Fruit fly (Drosophila melanogaster) whole organism, embryonic: ENCODE measurements around the gene smg.

ENCODE experiments used
- Antp ChIP-seq: fragments of 200-800 bp; sonication (Bioruptor generic); optimal IDR thresholded peaks from 3 replicates; lab custom pipeline; 2016; ENCODE audit warnings: missing biosample characterization, missing genetic modification characterization
- BEAF-32 ChIP-seq: fragments of 200-800 bp; sonication (Bioruptor generic); optimal IDR thresholded peaks from 3 replicates; lab custom pipeline; 2017; ENCODE audit warnings: missing biosample characterization, missing genetic modification characterization, mild to moderate bottlenecking, moderate library complexity, missing genetic modification reagents
- CG11504 ChIP-seq: fragments of 200-800 bp; sonication (Bioruptor generic); optimal IDR thresholded peaks from 3 replicates; lab custom pipeline; 2019; ENCODE audit warnings: missing biosample characterization, mild to moderate bottlenecking, missing genetic modification characterization, moderate library complexity
- CG16813 ChIP-seq: fragments of 200-800 bp; sonication (Bioruptor generic); IDR thresholded peaks from 3 replicates; pipeline ENCODE4 v1.3.6; 2022; ENCODE audit warnings: missing biosample characterization, missing genetic modification characterization; ENCODE audit not compliant: partially characterized antibody
- CG1792 ChIP-seq: fragments of 200-800 bp; sonication (Bioruptor generic); optimal IDR thresholded peaks from 2 replicates; lab custom pipeline; 2016; ENCODE audit warnings: missing biosample characterization, missing genetic modification characterization
- CG2678 ChIP-seq: fragments of 200-800 bp; sonication (Bioruptor generic); optimal IDR thresholded peaks from 3 replicates; lab custom pipeline; 2019; ENCODE audit warnings: missing biosample characterization, mild to moderate bottlenecking, missing genetic modification characterization, moderate library complexity
- CG34422 ChIP-seq: fragments of 200-800 bp; sonication (Bioruptor generic); IDR thresholded peaks from 3 replicates; pipeline ENCODE4 v1.3.6; 2022; ENCODE audit warnings: missing biosample characterization, missing genetic modification characterization
- CG4424 ChIP-seq: fragments of 200-800 bp; sonication (Bioruptor generic); optimal IDR thresholded peaks from 3 replicates; lab custom pipeline; 2016; ENCODE audit warnings: missing biosample characterization, missing genetic modification characterization
- CG5180 ChIP-seq: fragments of 200-800 bp; sonication (Bioruptor generic); optimal IDR thresholded peaks from 3 replicates; lab custom pipeline; 2017; ENCODE audit warnings: missing biosample characterization, missing genetic modification characterization, mild to moderate bottlenecking, moderate library complexity, missing genetic modification reagents
- CG6854 ChIP-seq: fragments of 200-800 bp; sonication (Bioruptor generic); optimal IDR thresholded peaks from 3 replicates; lab custom pipeline; 2017; ENCODE audit warnings: missing biosample characterization, mild to moderate bottlenecking, missing genetic modification characterization
- CG8388 ChIP-seq: fragments of 200-800 bp; sonication (Bioruptor generic); optimal IDR thresholded peaks from 2 replicates; lab custom pipeline; 2019; ENCODE audit warnings: missing biosample characterization, mild to moderate bottlenecking, missing genetic modification characterization, moderate library complexity
- CG8765 ChIP-seq: fragments of 200-800 bp; sonication (Bioruptor generic); IDR thresholded peaks from 2 replicates; pipeline ENCODE4 v1.3.6; 2022; ENCODE audit warnings: missing biosample characterization, missing genetic modification characterization
- CG9609 ChIP-seq: fragments of 200-800 bp; sonication (Bioruptor generic); optimal IDR thresholded peaks from 3 replicates; lab custom pipeline; 2016; ENCODE audit warnings: missing biosample characterization, missing genetic modification characterization
- CG9727 ChIP-seq: fragments of 200-800 bp; sonication (Bioruptor generic); optimal IDR thresholded peaks from 3 replicates; lab custom pipeline; 2017; ENCODE audit warnings: missing biosample characterization, mild to moderate bottlenecking, missing genetic modification characterization
- CHES-1-like ChIP-seq: fragments of 200-800 bp; sonication (Bioruptor generic); optimal IDR thresholded peaks from 2 replicates; lab custom pipeline; 2016; ENCODE audit warnings: missing biosample characterization, missing genetic modification characterization
- CkIIα-i1 ChIP-seq: fragments of 200-800 bp; sonication (Bioruptor generic); IDR thresholded peaks from 2 replicates; pipeline ENCODE4 v1.3.6; 2022; ENCODE audit warnings: missing biosample characterization, missing genetic modification characterization
- Dip3 ChIP-seq: fragments of 200-800 bp; sonication (Bioruptor generic); optimal IDR thresholded peaks from 3 replicates; lab custom pipeline; 2016; ENCODE audit warnings: missing biosample characterization, missing genetic modification characterization
- Dll ChIP-seq: fragments of 200-800 bp; sonication (Bioruptor generic); IDR thresholded peaks from 4 replicates; pipeline ENCODE4 v1.3.6; 2022; ENCODE audit warnings: missing biosample characterization, missing genetic modification characterization; ENCODE audit not compliant: partially characterized antibody
- Dp ChIP-seq: fragments of 200-800 bp; sonication (Bioruptor generic); optimal IDR thresholded peaks from 2 replicates; lab custom pipeline; 2018; ENCODE audit warnings: missing biosample characterization, mild to moderate bottlenecking, missing genetic modification characterization, moderate library complexity
- Elba2 ChIP-seq: fragments of 200-800 bp; sonication (Bioruptor generic); optimal IDR thresholded peaks from 3 replicates; lab custom pipeline; 2016; ENCODE audit warnings: missing biosample characterization, missing genetic modification characterization
- Ets65A ChIP-seq: fragments of 200-800 bp; sonication (Bioruptor generic); peaks from one replicate; lab custom pipeline; 2016; ENCODE audit warnings: missing biosample characterization, missing genetic modification characterization
- Fer1 ChIP-seq: fragments of 200-800 bp; sonication (Bioruptor generic); optimal IDR thresholded peaks from 2 replicates; lab custom pipeline; 2017; ENCODE audit warnings: missing biosample characterization, mild to moderate bottlenecking, missing genetic modification characterization
- HLH4C ChIP-seq: fragments of 200-800 bp; sonication (Bioruptor generic); IDR thresholded peaks from 3 replicates; pipeline ENCODE4 v1.3.6; 2022; ENCODE audit warnings: missing biosample characterization, missing genetic modification characterization; ENCODE audit not compliant: partially characterized antibody
- MTF-1 ChIP-seq: fragments of 200-800 bp; sonication (Bioruptor generic); optimal IDR thresholded peaks from 2 replicates; lab custom pipeline; 2018; ENCODE audit warnings: missing biosample characterization, mild to moderate bottlenecking, missing genetic modification characterization, borderline replicate concordance
- NFAT ChIP-seq: fragments of 200-800 bp; sonication (Bioruptor generic); IDR thresholded peaks from 2 replicates; pipeline ENCODE4 v1.3.6; 2022; ENCODE audit warnings: missing biosample characterization, missing genetic modification characterization
- Optix ChIP-seq: fragments of 200-800 bp; sonication (Bioruptor generic); IDR thresholded peaks from 3 replicates; pipeline ENCODE4 v1.3.6; 2022; ENCODE audit warnings: missing biosample characterization, missing genetic modification characterization
- Pdp1 ChIP-seq, 2 experiments: fragments of 200-800 bp; sonication (Bioruptor generic); optimal IDR thresholded peaks; 3 replicates each; lab custom pipeline; 2016; ENCODE audit warnings: missing biosample characterization in 2 of 2, missing genetic modification characterization in 2 of 2, mild to moderate bottlenecking in 1 of 2, moderate library complexity in 1 of 2
- Sry-δ ChIP-seq: fragments of 200-800 bp; sonication (Bioruptor generic); optimal IDR thresholded peaks from 2 replicates; lab custom pipeline; 2016; ENCODE audit warnings: missing biosample characterization, missing genetic modification characterization
- Vsx1 ChIP-seq: fragments of 200-800 bp; sonication (Bioruptor generic); optimal IDR thresholded peaks from 2 replicates; lab custom pipeline; 2017; ENCODE audit warnings: missing biosample characterization, mild to moderate bottlenecking, missing genetic modification characterization, missing genetic modification reagents
- YL-1 ChIP-seq: fragments of 200-800 bp; sonication (Bioruptor generic); optimal IDR thresholded peaks from 3 replicates; lab custom pipeline; 2017; ENCODE audit warnings: missing biosample characterization, mild to moderate bottlenecking, missing genetic modification characterization
- aop ChIP-seq: fragments of 200-800 bp; sonication (Bioruptor generic); IDR thresholded peaks from 2 replicates; pipeline ENCODE4 v1.3.6; 2022; ENCODE audit warnings: missing biosample characterization, missing genetic modification characterization
- ash1 ChIP-seq: fragments of 200-800 bp; sonication (Bioruptor generic); optimal IDR thresholded peaks from 2 replicates; lab custom pipeline; 2018; ENCODE audit warnings: missing biosample characterization, mild to moderate bottlenecking, missing genetic modification characterization
- az2 ChIP-seq: fragments of 200-800 bp; sonication (Bioruptor generic); optimal IDR thresholded peaks from 3 replicates; lab custom pipeline; 2016; ENCODE audit warnings: missing biosample characterization, missing genetic modification characterization
- cas ChIP-seq: fragments of 200-800 bp; sonication (Bioruptor generic); IDR thresholded peaks from 2 replicates; pipeline ENCODE4 v1.3.6; 2022; ENCODE audit warnings: missing biosample characterization, missing genetic modification characterization
- chif ChIP-seq, 2 experiments: fragments of 200-800 bp; sonication (Bioruptor generic); optimal IDR thresholded peaks; 3 replicates each; lab custom pipeline; 2016; ENCODE audit warnings: missing biosample characterization in 2 of 2, missing genetic modification characterization in 2 of 2
- crp ChIP-seq, 2 experiments: fragments of 200-800 bp; sonication (Bioruptor generic); optimal IDR thresholded peaks; 2 replicates in 1 of 2; 3 replicates in 1 of 2; lab custom pipeline; 2017; ENCODE audit warnings: missing biosample characterization in 2 of 2, missing genetic modification characterization in 2 of 2, mild to moderate bottlenecking in 1 of 2, moderate library complexity in 1 of 2
- en ChIP-seq: fragments of 200-800 bp; sonication (Bioruptor generic); optimal IDR thresholded peaks from 2 replicates; lab custom pipeline; 2016; ENCODE audit warnings: missing biosample characterization, missing genetic modification characterization
- eyg ChIP-seq: fragments of 200-800 bp; sonication (Bioruptor generic); optimal IDR thresholded peaks from 3 replicates; lab custom pipeline; 2016; ENCODE audit warnings: missing biosample characterization, missing genetic modification characterization
- inv ChIP-seq: fragments of 200-800 bp; sonication (Bioruptor generic); IDR thresholded peaks from 2 replicates; pipeline ENCODE4 v1.3.6; 2022; ENCODE audit warnings: missing biosample characterization, missing genetic modification characterization; ENCODE audit not compliant: partially characterized antibody
- lbe ChIP-seq: fragments of 200-800 bp; sonication (Bioruptor generic); optimal IDR thresholded peaks from 2 replicates; lab custom pipeline; 2016; ENCODE audit warnings: missing biosample characterization, mild to moderate bottlenecking, missing genetic modification characterization
- nau ChIP-seq: fragments of 200-800 bp; sonication (Bioruptor generic); optimal IDR thresholded peaks from 3 replicates; lab custom pipeline; 2017; ENCODE audit warnings: missing biosample characterization, mild to moderate bottlenecking, missing genetic modification characterization, missing genetic modification reagents
- pan ChIP-seq, 4 experiments: fragments of >200 bp in 3 of 4; fragments of 200-800 bp in 1 of 4; sonication (Bioruptor generic) in 1 of 4; optimal IDR thresholded peaks in 3 of 4; IDR thresholded peaks in 1 of 4; 2 replicates each; pipeline versions ENCODE4 v1.3.6 to Lab custom; 2017 to 2022; ENCODE audit warnings: missing biosample characterization in 2 of 4, missing genetic modification characterization in 2 of 4, mixed read lengths in 1 of 4
- phol ChIP-seq: fragments of 200-800 bp; sonication (Bioruptor generic); optimal IDR thresholded peaks from 3 replicates; lab custom pipeline; 2018; ENCODE audit warnings: missing biosample characterization, mild to moderate bottlenecking, missing genetic modification characterization, moderate library complexity
- salm ChIP-seq: fragments of 200-800 bp; sonication (Bioruptor generic); optimal IDR thresholded peaks from 2 replicates; lab custom pipeline; 2018; ENCODE audit warnings: missing biosample characterization, mild to moderate bottlenecking, missing genetic modification characterization
- sens ChIP-seq: fragments of 200-800 bp; sonication (Bioruptor generic); peaks from one replicate; lab custom pipeline; 2016; ENCODE audit warnings: missing biosample characterization, missing genetic modification characterization
- so ChIP-seq: fragments of 200-800 bp; sonication (Bioruptor generic); IDR thresholded peaks from 3 replicates; pipeline ENCODE4 v1.3.6; 2022; ENCODE audit warnings: missing biosample characterization, missing genetic modification characterization
- sug ChIP-seq: fragments of 200-800 bp; optimal IDR thresholded peaks from 2 replicates; lab custom pipeline; 2019; ENCODE audit warnings: missing biosample characterization, mild to moderate bottlenecking, missing genetic modification characterization, moderate library complexity
- trem ChIP-seq: fragments of 200-800 bp; optimal IDR thresholded peaks from 3 replicates; lab custom pipeline; 2019; ENCODE audit warnings: missing biosample characterization, mild to moderate bottlenecking, missing genetic modification characterization, moderate library complexity

The smg gene

DNA sequence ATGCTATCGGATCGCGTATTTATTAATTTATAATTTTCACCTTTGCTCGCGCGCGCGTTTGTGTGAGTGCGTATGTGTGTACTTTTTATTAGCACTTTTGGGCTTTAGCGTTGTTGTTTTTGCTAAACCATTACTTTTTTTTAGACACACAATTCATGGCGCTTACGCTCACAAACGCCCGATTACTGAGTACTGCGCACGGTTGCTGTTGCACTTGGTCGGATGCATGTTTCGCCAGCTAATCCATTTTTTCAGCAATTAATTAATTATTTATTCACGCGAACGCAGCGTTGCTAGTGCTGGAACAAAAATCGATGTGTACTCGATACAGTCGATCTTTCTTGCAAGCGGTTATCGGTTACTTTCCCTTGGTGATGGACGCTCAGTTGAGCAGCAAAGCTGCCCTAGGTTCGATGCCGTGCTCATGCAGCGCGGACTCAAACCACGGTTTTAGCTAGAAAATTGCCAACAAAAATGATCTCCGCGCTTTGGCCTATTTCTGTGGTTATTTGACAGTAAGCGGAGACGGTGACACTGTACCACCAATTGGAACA is at the start of gene smg, which contains the start of gene CG5087 (continued):
- TF ChIP-seq YL-1 (GFP tag; lab: Kevin White, UChicago): peak; percentile 78
- TF ChIP-seq NFAT (GFP tag; lab: Robert Waterston, UW): peak; percentile 71
- no peak; the same call in 2 of the 3 replicates for TF ChIP-seq so
- TF ChIP-seq Antp (GFP tag; lab: Kevin White, UChicago): peak; percentile 56
- TF ChIP-seq CG2678: no peak
- peak; percentile 14 for TF ChIP-seq az2 (GFP tag; lab: Kevin White, UChicago)
- TF ChIP-seq cas: 0 out of 2 replicates have a peak, but pooled peaks have one; percentile 25
- TF ChIP-seq CG16813: peak; percentile 63
- TF ChIP-seq trem (tag; lab: Kevin White, UChicago): peak; percentile 86
- TF ChIP-seq Optix: no peak
- TF ChIP-seq crp (GFP tag; optimal IDR thresholded peaks at IDR 0.05; lab: Kevin White, UChicago): peak in 1 of 2 experiments; percentile 1
- peak; percentile 86 for TF ChIP-seq CHES-1-like (GFP tag; lab: Kevin White, UChicago)
- TF ChIP-seq CG8388 (GFP tag; lab: Kevin White, UChicago): no peak
- TF ChIP-seq en (GFP tag; lab: Kevin White, UChicago): no peak
- TF ChIP-seq CG6854 (GFP tag; lab: Kevin White, UChicago): peak; percentile 40
- peak; percentile 85 for TF ChIP-seq sens
- TF ChIP-seq sug (tag; lab: Kevin White, UChicago): peak; percentile 50
- TF ChIP-seq Fer1 (GFP tag; lab: Kevin White, UChicago): peak; percentile 16
- no peak for TF ChIP-seq aop (GFP tag; lab: Robert Waterston, UW)
- peak; percentile 76 for TF ChIP-seq BEAF-32 (GFP tag; lab: Kevin White, UChicago)
- TF ChIP-seq CkIIα-i1 (GFP tag; lab: Robert Waterston, UW): no peak
- TF ChIP-seq CG11504 (tag; lab: Kevin White, UChicago): no peak
- no peak for TF ChIP-seq CG5180 (GFP tag; lab: Kevin White, UChicago)
- peak; percentile 93 for TF ChIP-seq Ets65A
- peak; percentile 72 for TF ChIP-seq phol
- TF ChIP-seq pan (optimal IDR thresholded peaks at IDR 0.05; lab: Kevin White, UChicago): no peak
- TF ChIP-seq pan (GFP tag; optimal IDR thresholded peaks at IDR 0.05 in 1 of 2, IDR thresholded peaks at IDR 0.05 in 1 of 2): peak in 1 of 2 experiments; percentile 33
- TF ChIP-seq MTF-1 (GFP tag; lab: Kevin White, UChicago): no peak
- TF ChIP-seq Vsx1 (GFP tag; lab: Kevin White, UChicago): peak; percentile 64
- TF ChIP-seq Dip3 (GFP tag; lab: Kevin White, UChicago): peak; percentile 73
- TF ChIP-seq eyg: peak; percentile 17
- peak; percentile 13 for TF ChIP-seq CG9609 (GFP tag; lab: Kevin White, UChicago)
- TF ChIP-seq CG8765 (GFP tag; lab: Robert Waterston, UW): no peak
- TF ChIP-seq ash1 (GFP tag; lab: Kevin White, UChicago): peak; percentile 24
- peak; percentile 73 for TF ChIP-seq Dll (GFP tag; lab: Robert Waterston, UW)
- peak; percentile 46; the same call in 1 of the 2 replicates for TF ChIP-seq inv
- TF ChIP-seq Pdp1 (GFP tag; optimal IDR thresholded peaks at IDR 0.05; lab: Kevin White, UChicago): peak in 1 of 2 experiments; percentile 67
- peak; percentile 9 for TF ChIP-seq CG1792 (GFP tag; lab: Kevin White, UChicago)
- peak; percentile 56 for TF ChIP-seq Dp (GFP tag; lab: Kevin White, UChicago)
- TF ChIP-seq CG4424 (GFP tag; lab: Kevin White, UChicago): peak; percentile 36
- peak; percentile 32 for TF ChIP-seq lbe (GFP tag; lab: Kevin White, UChicago)
- TF ChIP-seq CG34422 (GFP tag; lab: Robert Waterston, UW): peak; percentile 59
- TF ChIP-seq nau (GFP tag; lab: Kevin White, UChicago): no peak
- peak; percentile 68 for TF ChIP-seq HLH4C (GFP tag; lab: Robert Waterston, UW)
- TF ChIP-seq CG9727: peak; percentile 40
- TF ChIP-seq salm (tag; lab: Kevin White, UChicago): peak; percentile 6
- peak; percentile 2 to 57 for TF ChIP-seq chif (GFP tag; optimal IDR thresholded peaks at IDR 0.05; lab: Kevin White, UChicago)
- peak; percentile 100 for TF ChIP-seq Elba2
- peak; percentile 99 for TF ChIP-seq Sry-δ (GFP tag; lab: Kevin White, UChicago)
